Fruit fly (Drosophila melanogaster): ENCODE measurements around the gene Frl.
A peak's percentile ranks its signal among the peaks of the same experiment; 100 is the strongest.

The Frl gene

dm6 chr3L:14071621-14072020, 18.6 kb downstream of the Frl start, which contains the start of gene Pex1 (continued):
- peak; percentile 57; the same call in 2 of the 3 replicates for TF ChIP-seq CG34422 (GFP tag; IDR thresholded peaks at IDR 0.05)
- TF ChIP-seq CG14014 (GFP tag; IDR thresholded peaks at IDR 0.05): peak; percentile 14; the same call in 1 of the 2 replicates
- peak; percentile 92 for TF ChIP-seq Sry-δ (GFP tag; optimal IDR thresholded peaks at IDR 0.05)
- TF ChIP-seq Pdp1 (GFP tag; optimal IDR thresholded peaks at IDR 0.05): peak in 1 of 2 experiments; percentile 98
- TF ChIP-seq CG30020 (tag; optimal IDR thresholded peaks at IDR 0.05): no peak
- peak; percentile 39 for TF ChIP-seq CG17829 (tag; optimal IDR thresholded peaks at IDR 0.05)
- no peak for TF ChIP-seq pum (GFP tag; optimal IDR thresholded peaks at IDR 0.05)
- TF ChIP-seq Scr (GFP tag; IDR thresholded peaks at IDR 0.05; ENCODE audit: partially characterized antibody): peak; percentile 87
- no peak for TF ChIP-seq ind (GFP tag; optimal IDR thresholded peaks at IDR 0.05)
- peak; percentile 74 for TF ChIP-seq CG17186 (GFP tag; optimal IDR thresholded peaks at IDR 0.05)
- TF ChIP-seq insv (GFP tag; optimal IDR thresholded peaks at IDR 0.05): peak in 1 of 2 experiments; percentile 43
- TF ChIP-seq YL-1 (GFP tag; optimal IDR thresholded peaks at IDR 0.05): peak; percentile 54
- TF ChIP-seq MBD-R2 (GFP tag; IDR thresholded peaks at IDR 0.05): peak; percentile 95
- TF ChIP-seq CG2129 (GFP tag; IDR thresholded peaks at IDR 0.05; ENCODE audit: partially characterized antibody): peak; percentile 50
- peak; percentile 37 for TF ChIP-seq HmgZ (tag; optimal IDR thresholded peaks at IDR 0.05)
- peak; percentile 45; the same call in 1 of the 2 replicates for TF ChIP-seq slbo (GFP tag; IDR thresholded peaks at IDR 0.05)
- TF ChIP-seq Tbp (GFP tag; optimal IDR thresholded peaks at IDR 0.05): no peak
- TF ChIP-seq amos (GFP tag; IDR thresholded peaks at IDR 0.05; ENCODE audit: partially characterized antibody): peak; percentile 89
- TF ChIP-seq usp (GFP tag; optimal IDR thresholded peaks at IDR 0.05): no peak
- no peak for TF ChIP-seq Hr39 (optimal IDR thresholded peaks at IDR 0.05)
- TF ChIP-seq inv (GFP tag; IDR thresholded peaks at IDR 0.05; ENCODE audit: partially characterized antibody): peak; percentile 66
- TF ChIP-seq NC2β (GFP tag; optimal IDR thresholded peaks at IDR 0.05): no peak
- TF ChIP-seq CG2202 (tag; optimal IDR thresholded peaks at IDR 0.05): no peak
- TF ChIP-seq Lhr (GFP tag; optimal IDR thresholded peaks at IDR 0.05): peak; percentile 17
- TF ChIP-seq CG7987 (GFP tag; optimal IDR thresholded peaks at IDR 0.05): peak; percentile 6
- 0 out of 2 replicates have a peak, but pooled peaks have one; percentile 9 for TF ChIP-seq CG11247 (GFP tag; IDR thresholded peaks at IDR 0.05)
- TF ChIP-seq Ada2b (GFP tag; IDR thresholded peaks at IDR 0.05): peak; percentile 47
- peak; percentile 71 for TF ChIP-seq vnd (GFP tag; IDR thresholded peaks at IDR 0.05; ENCODE audit: partially characterized antibody)
- no peak for TF ChIP-seq cwo (GFP tag; optimal IDR thresholded peaks at IDR 0.05)
- peak; percentile 53; the same call in 1 of the 2 replicates for TF ChIP-seq nerfin-2 (GFP tag; IDR thresholded peaks at IDR 0.05; ENCODE audit: partially characterized antibody)
- peak; percentile 80 for TF ChIP-seq Bgb (GFP tag; IDR thresholded peaks at IDR 0.05; ENCODE audit: partially characterized antibody)
- peak in 1 of 2 experiments; percentile 12 for TF ChIP-seq dpn (GFP tag; optimal IDR thresholded peaks at IDR 0.05)
- no peak for TF ChIP-seq cas (GFP tag; IDR thresholded peaks at IDR 0.05)
- peak; percentile 34 for TF ChIP-seq CG2116 (GFP tag; optimal IDR thresholded peaks at IDR 0.05)
- TF ChIP-seq dmrt99B (tag; optimal IDR thresholded peaks at IDR 0.05): no peak
- TF ChIP-seq GATAe (GFP tag; conservative IDR thresholded peaks at IDR 0.05): no peak
- TF ChIP-seq Doc3 (GFP tag; IDR thresholded peaks at IDR 0.05; ENCODE audit: partially characterized antibody): peak; percentile 73
- peak; percentile 70 for TF ChIP-seq hbn (GFP tag; IDR thresholded peaks at IDR 0.05; ENCODE audit: partially characterized antibody)
- peak; percentile 20 for TF ChIP-seq mam (GFP tag; optimal IDR thresholded peaks at IDR 0.05)
- TF ChIP-seq CG30403 (GFP tag; optimal IDR thresholded peaks at IDR 0.05): peak; percentile 13
- TF ChIP-seq pan (optimal IDR thresholded peaks at IDR 0.05): no peak
- TF ChIP-seq pan (GFP tag; optimal IDR thresholded peaks at IDR 0.05 in 1 of 2, IDR thresholded peaks at IDR 0.05 in 1 of 2): peak in 1 of 2 experiments; percentile 27
- TF ChIP-seq CG12659 (GFP tag; optimal IDR thresholded peaks at IDR 0.05): peak; percentile 20
- TF ChIP-seq CG13287 (GFP tag; IDR thresholded peaks at IDR 0.05; ENCODE audit: partially characterized antibody): peak; percentile 90
- peak; percentile 15 for TF ChIP-seq lbe (GFP tag; optimal IDR thresholded peaks at IDR 0.05)
- peak; percentile 56 for TF ChIP-seq sob (GFP tag; IDR thresholded peaks at IDR 0.05)
- peak; percentile 67 for TF ChIP-seq sens (GFP tag)
- no peak for TF ChIP-seq CG16863 (GFP tag; optimal IDR thresholded peaks at IDR 0.05)
- peak; percentile 70; the same call in 1 of the 2 replicates for TF ChIP-seq CG42726 (GFP tag; IDR thresholded peaks at IDR 0.05; ENCODE audit: partially characterized antibody)
- TF ChIP-seq trem (tag; optimal IDR thresholded peaks at IDR 0.05): peak; percentile 35
